Worm (Caenorhabditis elegans): ENCODE results near the gene hosl-1.

The hosl-1 gene

ce11 chrX:4691148-4691773 is 54.3 kb downstream of the hosl-1 start, which contains the start of gene K02G10.5:
TSS of gene K02G10.5 (minus strand) at chrX:4691198.
- TF ChIP-seq tra-4 (tag; optimal IDR thresholded peaks at IDR 0.05) (no peak), ceh-13 (GFP tag; optimal IDR thresholded peaks at IDR 0.05) (no peak), B0310.2 (tag; optimal IDR thresholded peaks at IDR 0.05) (no peak), pes-1 (GFP tag; IDR thresholded peaks at IDR 0.05) (no peak), ama-1 (optimal IDR thresholded peaks at IDR 0.05) (no peak), sea-1 (GFP tag; conservative IDR thresholded peaks at IDR 0.05) (no peak)
